Fruit fly (Drosophila melanogaster) whole organism, embryonic: ENCODE measurements around the gene CG7781.

ENCODE experiments used
- Ada2b ChIP-seq: fragments of 200-800 bp; sonication (Bioruptor generic); IDR thresholded peaks from 2 replicates; pipeline ENCODE4 v1.3.6; 2022; ENCODE audit warnings: missing biosample characterization, missing genetic modification characterization
- Atf3 ChIP-seq: fragments of 200-800 bp; sonication (Bioruptor generic); optimal IDR thresholded peaks from 3 replicates; lab custom pipeline; 2016; ENCODE audit warnings: missing biosample characterization, missing genetic modification characterization
- B-H2 ChIP-seq: fragments of 200-800 bp; sonication (Bioruptor generic); optimal IDR thresholded peaks from 2 replicates; lab custom pipeline; 2018; ENCODE audit warnings: missing biosample characterization, mild to moderate bottlenecking, missing genetic modification characterization
- CG10366 ChIP-seq: fragments of 200-800 bp; sonication (Bioruptor generic); IDR thresholded peaks from 2 replicates; pipeline ENCODE4 v1.3.6; 2022; ENCODE audit warnings: missing biosample characterization, missing genetic modification characterization
- CG10654 ChIP-seq: fragments of 200-800 bp; sonication (Bioruptor generic); optimal IDR thresholded peaks from 2 replicates; lab custom pipeline; 2016; ENCODE audit warnings: missing biosample characterization, missing genetic modification characterization
- CG11085 ChIP-seq: fragments of 200-800 bp; sonication (Bioruptor generic); IDR thresholded peaks from 2 replicates; pipeline ENCODE4 v1.3.6; 2022; ENCODE audit warnings: missing biosample characterization, missing genetic modification characterization
- CG12104 ChIP-seq: fragments of 200-800 bp; sonication (Bioruptor generic); optimal IDR thresholded peaks from 3 replicates; lab custom pipeline; 2016; ENCODE audit warnings: missing biosample characterization, missing genetic modification characterization
- CG1602 ChIP-seq: fragments of 200-800 bp; sonication (Bioruptor generic); optimal IDR thresholded peaks from 3 replicates; lab custom pipeline; 2016; ENCODE audit warnings: missing biosample characterization, missing genetic modification characterization
- CG16815 ChIP-seq: fragments of 200-800 bp; sonication (Bioruptor generic); optimal IDR thresholded peaks from 3 replicates; lab custom pipeline; 2017; ENCODE audit warnings: missing biosample characterization, mild to moderate bottlenecking, missing genetic modification characterization
- CG17328 ChIP-seq: fragments of 200-800 bp; sonication (Bioruptor generic); IDR thresholded peaks from 2 replicates; pipeline ENCODE4 v1.3.6; 2022; ENCODE audit warnings: missing biosample characterization, missing genetic modification characterization
- CG2120 ChIP-seq: fragments of 200-800 bp; sonication (Bioruptor generic); optimal IDR thresholded peaks from 3 replicates; lab custom pipeline; 2016; ENCODE audit warnings: missing biosample characterization, missing genetic modification characterization
- CG2199 ChIP-seq: fragments of 200-800 bp; sonication (Bioruptor generic); IDR thresholded peaks from 3 replicates; pipeline ENCODE4 v1.3.6; 2022; ENCODE audit warnings: missing biosample characterization, missing genetic modification characterization
- CG2889 ChIP-seq: fragments of 200-800 bp; sonication (Bioruptor generic); IDR thresholded peaks from 3 replicates; pipeline ENCODE4 v1.3.6; 2022; ENCODE audit warnings: missing biosample characterization, missing genetic modification characterization
- CG4282 ChIP-seq: fragments of 200-800 bp; sonication (Bioruptor generic); optimal IDR thresholded peaks from 2 replicates; lab custom pipeline; 2016; ENCODE audit warnings: missing biosample characterization, missing genetic modification characterization
- CG4328 ChIP-seq: fragments of 200-800 bp; sonication (Bioruptor generic); optimal IDR thresholded peaks from 3 replicates; lab custom pipeline; 2017; ENCODE audit warnings: missing biosample characterization, missing genetic modification reagents, missing genetic modification characterization
- CG4360 ChIP-seq: fragments of 200-800 bp; sonication (Bioruptor generic); IDR thresholded peaks from 2 replicates; pipeline ENCODE4 v1.3.6; 2022; ENCODE audit warnings: missing biosample characterization, missing genetic modification characterization
- CG4617 ChIP-seq: fragments of 200-800 bp; sonication (Bioruptor generic); optimal IDR thresholded peaks from 3 replicates; lab custom pipeline; 2016; ENCODE audit warnings: missing biosample characterization, missing genetic modification characterization, borderline replicate concordance
- CG6654 ChIP-seq: fragments of 200-800 bp; sonication (Bioruptor generic); optimal IDR thresholded peaks from 2 replicates; lab custom pipeline; 2017; ENCODE audit warnings: missing biosample characterization, mild to moderate bottlenecking, missing genetic modification characterization
- CG7556 ChIP-seq: fragments of 200-800 bp; sonication (Bioruptor generic); optimal IDR thresholded peaks from 2 replicates; lab custom pipeline; 2017; ENCODE audit warnings: missing biosample characterization, mild to moderate bottlenecking, missing genetic modification characterization
- CG7786 ChIP-seq: fragments of 200-800 bp; sonication (Bioruptor generic); optimal IDR thresholded peaks from 2 replicates; lab custom pipeline; 2016; ENCODE audit warnings: missing biosample characterization, missing genetic modification characterization
- CrebB ChIP-seq: fragments of 200-800 bp; sonication (Bioruptor generic); optimal IDR thresholded peaks from 3 replicates; lab custom pipeline; 2018; ENCODE audit warnings: missing biosample characterization, mild to moderate bottlenecking, missing genetic modification characterization
- Dbx ChIP-seq: fragments of 200-800 bp; sonication (Bioruptor generic); IDR thresholded peaks from 3 replicates; pipeline ENCODE4 v1.3.6; 2022; ENCODE audit warnings: missing biosample characterization, missing genetic modification characterization
- Dfd ChIP-seq, 2 experiments: fragments of >200 bp; optimal IDR thresholded peaks; 2 replicates each; lab custom pipeline; 2017; ENCODE audit warnings: missing biosample characterization in 2 of 2, missing genetic modification characterization in 2 of 2
- Dll ChIP-seq: fragments of 200-800 bp; sonication (Bioruptor generic); IDR thresholded peaks from 4 replicates; pipeline ENCODE4 v1.3.6; 2022; ENCODE audit warnings: missing biosample characterization, missing genetic modification characterization; ENCODE audit not compliant: partially characterized antibody
- Fer1 ChIP-seq: fragments of 200-800 bp; sonication (Bioruptor generic); optimal IDR thresholded peaks from 2 replicates; lab custom pipeline; 2017; ENCODE audit warnings: missing biosample characterization, mild to moderate bottlenecking, missing genetic modification characterization
- Fer2 ChIP-seq: fragments of 200-800 bp; sonication (Bioruptor generic); optimal IDR thresholded peaks from 2 replicates; lab custom pipeline; 2018; ENCODE audit warnings: missing biosample characterization, mild to moderate bottlenecking, missing genetic modification characterization, moderate library complexity
- Hr78 ChIP-seq, 2 experiments: fragments of 200-800 bp in 1 of 2; fragments of >200 bp in 1 of 2; sonication (Bioruptor generic) in 1 of 2; optimal IDR thresholded peaks; 2 replicates each; lab custom pipeline; 2017 to 2019; ENCODE audit warnings: missing biosample characterization in 2 of 2, missing genetic modification characterization in 2 of 2, mild to moderate bottlenecking in 1 of 2, moderate library complexity in 1 of 2
- Kr ChIP-seq: fragments of 200-800 bp; sonication (Bioruptor generic); optimal IDR thresholded peaks from 2 replicates; lab custom pipeline; 2017; ENCODE audit warnings: missing biosample characterization, mild to moderate bottlenecking, missing genetic modification characterization
- NFAT ChIP-seq: fragments of 200-800 bp; sonication (Bioruptor generic); IDR thresholded peaks from 2 replicates; pipeline ENCODE4 v1.3.6; 2022; ENCODE audit warnings: missing biosample characterization, missing genetic modification characterization
- Nf-YA ChIP-seq: fragments of 200-800 bp; sonication (Bioruptor generic); IDR thresholded peaks from 2 replicates; pipeline ENCODE4 v1.3.6; 2022; ENCODE audit warnings: missing biosample characterization, missing genetic modification characterization
- Trl ChIP-seq, 3 experiments: fragments of >200 bp in 2 of 3; fragments of 200-800 bp in 1 of 3; sonication (Bioruptor generic) in 1 of 3; optimal IDR thresholded peaks; 2 replicates in 1 of 3; 3 replicates in 2 of 3; lab custom pipeline; 2016 to 2017; ENCODE audit warnings: missing biosample characterization in 1 of 3, missing genetic modification characterization in 1 of 3
- ap ChIP-seq: fragments of 200-800 bp; sonication (Bioruptor generic); IDR thresholded peaks from 2 replicates; pipeline ENCODE4 v1.3.6; 2022; ENCODE audit warnings: missing biosample characterization, missing genetic modification characterization
- ase ChIP-seq: fragments of 200-800 bp; sonication (Bioruptor generic); IDR thresholded peaks from 3 replicates; pipeline ENCODE4 v1.3.6; 2022; ENCODE audit warnings: missing biosample characterization, missing genetic modification characterization
- caup ChIP-seq: fragments of 200-800 bp; sonication (Bioruptor generic); optimal IDR thresholded peaks from 3 replicates; lab custom pipeline; 2017; ENCODE audit warnings: missing biosample characterization, mild to moderate bottlenecking, missing genetic modification characterization, moderate library complexity; ENCODE audit not compliant: severe bottlenecking
- chinmo ChIP-seq: fragments of 200-800 bp; sonication (Bioruptor generic); IDR thresholded peaks from 4 replicates; pipeline ENCODE4 v1.3.6; 2022; ENCODE audit warnings: missing biosample characterization, missing genetic modification characterization; ENCODE audit not compliant: partially characterized antibody
- chn ChIP-seq: fragments of 200-800 bp; sonication (Bioruptor generic); optimal IDR thresholded peaks from 2 replicates; lab custom pipeline; 2016; ENCODE audit warnings: missing biosample characterization, missing genetic modification characterization
- dmrt11E ChIP-seq: fragments of 200-800 bp; sonication (Bioruptor generic); optimal IDR thresholded peaks from 3 replicates; lab custom pipeline; 2018; ENCODE audit warnings: missing biosample characterization, mild to moderate bottlenecking, missing genetic modification characterization, moderate library complexity
- eve ChIP-seq, 2 experiments: fragments of >200 bp; optimal IDR thresholded peaks; 2 replicates each; lab custom pipeline; 2017; ENCODE audit warnings: missing biosample characterization in 2 of 2, missing genetic modification characterization in 2 of 2
- gt ChIP-seq: fragments of 200-800 bp; sonication (Bioruptor generic); IDR thresholded peaks from 2 replicates; pipeline ENCODE4 v1.3.6; 2022; ENCODE audit warnings: missing biosample characterization, missing genetic modification characterization
- kni ChIP-seq: fragments of 200-800 bp; sonication (Bioruptor generic); optimal IDR thresholded peaks from 3 replicates; lab custom pipeline; 2017; ENCODE audit warnings: mild to moderate bottlenecking, missing biosample characterization, missing genetic modification reagents, missing genetic modification characterization
- lmd ChIP-seq: fragments of 200-800 bp; sonication (Bioruptor generic); IDR thresholded peaks from 2 replicates; pipeline ENCODE4 v1.3.6; 2022; ENCODE audit warnings: missing biosample characterization, missing genetic modification characterization
- luna ChIP-seq: fragments of 200-800 bp; sonication (Bioruptor generic); optimal IDR thresholded peaks from 2 replicates; lab custom pipeline; 2016; ENCODE audit warnings: missing biosample characterization, missing genetic modification characterization
- nau ChIP-seq: fragments of 200-800 bp; sonication (Bioruptor generic); optimal IDR thresholded peaks from 3 replicates; lab custom pipeline; 2017; ENCODE audit warnings: missing biosample characterization, mild to moderate bottlenecking, missing genetic modification characterization, missing genetic modification reagents
- nerfin-1 ChIP-seq: fragments of 200-800 bp; sonication (Bioruptor generic); optimal IDR thresholded peaks from 3 replicates; lab custom pipeline; 2019; ENCODE audit warnings: missing biosample characterization, mild to moderate bottlenecking, missing genetic modification characterization, moderate library complexity
- org-1 ChIP-seq: fragments of 200-800 bp; sonication (Bioruptor generic); optimal IDR thresholded peaks from 2 replicates; lab custom pipeline; 2017; ENCODE audit warnings: missing biosample characterization, missing genetic modification characterization
- pb ChIP-seq: fragments of 200-800 bp; sonication (Bioruptor generic); optimal IDR thresholded peaks from 3 replicates; lab custom pipeline; 2016; ENCODE audit warnings: missing biosample characterization, missing genetic modification characterization
- pnt ChIP-seq: fragments of 200-800 bp; sonication (Bioruptor generic); optimal IDR thresholded peaks from 3 replicates; lab custom pipeline; 2016; ENCODE audit warnings: missing biosample characterization, missing genetic modification characterization
- trem ChIP-seq: fragments of 200-800 bp; optimal IDR thresholded peaks from 3 replicates; lab custom pipeline; 2019; ENCODE audit warnings: missing biosample characterization, mild to moderate bottlenecking, missing genetic modification characterization, moderate library complexity
- usp ChIP-seq: fragments of >200 bp; optimal IDR thresholded peaks from 2 replicates; lab custom pipeline; 2017; ENCODE audit warnings: missing biosample characterization, missing genetic modification characterization

The CG7781 gene

dm6 chr2L:8292159-8292887, 32.9 kb downstream of the CG7781 start (continued):
- TF ChIP-seq Dll (0 out of 4 replicates have a peak, but pooled peaks have one; percentile 20), caup (GFP tag; lab: Kevin White, UChicago) (peak; percentile 94), CG4328 (peak; percentile 93), Dbx (peak; percentile 96), pnt (GFP tag; lab: Kevin White, UChicago) (peak; percentile 92), chn (GFP tag; lab: Kevin White, UChicago) (peak; percentile 90), CG10654 (GFP tag; lab: Kevin White, UChicago) (peak; percentile 90), CG7786 (peak; percentile 90), CG7556 (peak; percentile 97), Nf-YA (GFP tag; lab: Robert Waterston, UW) (peak; percentile 95), nau (GFP tag; lab: Kevin White, UChicago) (peak; percentile 95), kni (GFP tag; lab: Kevin White, UChicago) (peak; percentile 95), lmd (GFP tag; lab: Robert Waterston, UW) (peak; percentile 97), CG4360 (GFP tag; lab: Robert Waterston, UW) (peak; percentile 82), CG2199 (GFP tag; lab: Robert Waterston, UW) (peak; percentile 98), B-H2 (GFP tag; lab: Kevin White, UChicago) (peak; percentile 95), dmrt11E (tag; lab: Kevin White, UChicago) (peak; percentile 96), ap (GFP tag; lab: Robert Waterston, UW) (peak; percentile 95), org-1 (GFP tag; lab: Kevin White, UChicago) (peak; percentile 95), eve (GFP tag; optimal IDR thresholded peaks at IDR 0.05; lab: Kevin White, UChicago) (peak in 1 of 2 experiments; percentile 98), Hr78 (GFP tag; optimal IDR thresholded peaks at IDR 0.05; lab: Kevin White, UChicago) (peak in 1 of 2 experiments; percentile 95), CG4617 (GFP tag; lab: Kevin White, UChicago) (peak; percentile 80), pb (GFP tag; lab: Kevin White, UChicago) (peak; percentile 82), Fer1 (GFP tag; lab: Kevin White, UChicago) (peak; percentile 96), CG10366 (GFP tag; lab: Robert Waterston, UW) (peak; percentile 96), usp (GFP tag; lab: Kevin White, UChicago) (no peak), Trl (optimal IDR thresholded peaks at IDR 0.05; lab: Kevin White, UChicago) (no peak), Trl (GFP tag; optimal IDR thresholded peaks at IDR 0.05; lab: Kevin White, UChicago) (peak; percentile 90), nerfin-1 (tag; lab: Kevin White, UChicago) (peak; percentile 95), CG2120 (GFP tag; lab: Kevin White, UChicago) (peak; percentile 97), Dfd (GFP tag; optimal IDR thresholded peaks at IDR 0.05; lab: Kevin White, UChicago) (no peak), CG1602 (GFP tag; lab: Kevin White, UChicago) (peak; percentile 91), CG16815 (GFP tag; lab: Kevin White, UChicago) (peak; percentile 86), Atf3 (GFP tag; lab: Kevin White, UChicago) (peak; percentile 87), CG4282 (peak; percentile 46), Kr (GFP tag; lab: Kevin White, UChicago) (no peak), gt (GFP tag; lab: Robert Waterston, UW) (peak; percentile 83), CG17328 (GFP tag; lab: Robert Waterston, UW) (peak; percentile 98), Fer2 (tag; lab: Kevin White, UChicago) (peak; percentile 93), chinmo (0 out of 4 replicates have a peak, but pooled peaks have one; percentile 59), ase (GFP tag; lab: Robert Waterston, UW) (peak; percentile 95), NFAT (GFP tag; lab: Robert Waterston, UW) (peak; percentile 94), CG2889 (GFP tag; lab: Robert Waterston, UW) (peak; percentile 95), trem (tag; lab: Kevin White, UChicago) (peak; percentile 94), luna (GFP tag; lab: Kevin White, UChicago) (peak; percentile 75), CG12104 (GFP tag; lab: Kevin White, UChicago) (peak; percentile 93), CG6654 (GFP tag; lab: Kevin White, UChicago) (peak; percentile 77), CrebB (tag; lab: Kevin White, UChicago) (peak; percentile 95), Ada2b (GFP tag; lab: Robert Waterston, UW) (peak; percentile 97), CG11085 (GFP tag; lab: Robert Waterston, UW) (peak; percentile 95)
